Worm (Caenorhabditis elegans) whole organism, early embryonic: ENCODE data around the gene F28H7.7.

Source experiments
- ama-1 ChIP-seq: fragments of 150-350 bp; optimal IDR thresholded peaks from 2 replicates; lab custom pipeline; 2014
- tra-4 ChIP-seq: sonication (generic microtip); optimal IDR thresholded peaks from 2 replicates; lab custom pipeline; 2017; ENCODE audit warnings: missing genetic modification characterization, missing compliant biosample characterization

DNA sequence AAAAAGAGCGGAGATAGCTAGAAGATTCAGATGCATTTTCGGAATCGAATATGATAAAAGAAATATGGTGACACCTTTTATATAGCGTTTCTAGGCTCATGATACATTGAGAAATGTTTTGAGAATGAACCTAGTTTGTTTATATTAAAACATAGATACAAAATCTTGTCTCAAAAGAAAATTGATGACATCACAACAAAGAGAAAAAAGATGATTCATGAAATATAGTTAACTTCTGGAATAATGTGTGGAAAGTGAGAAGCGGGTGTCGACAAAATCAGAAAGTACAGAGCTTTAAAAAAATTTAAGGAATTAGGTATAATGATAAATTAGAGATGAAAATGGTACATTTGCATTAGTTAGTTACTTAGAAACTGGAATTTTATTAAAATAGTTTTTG, 38.8 kb upstream of the F28H7.7 start, which contains the start of gene D1054.10:
- no peak for TF ChIP-seq tra-4 (tag; lab: Kevin White, UChicago)
- no peak for TF ChIP-seq ama-1
